Fruit fly (Drosophila melanogaster) whole organism, adult: ENCODE results near the gene Prdm13.

Source experiments
- CG14711 ChIP-seq: fragments of 200-800 bp; sonication (Bioruptor generic); optimal IDR thresholded peaks from 2 replicates; lab custom pipeline; 2018; ENCODE audit warnings: missing biosample characterization, mild to moderate bottlenecking, missing genetic modification characterization, moderate library complexity
- CG33017 ChIP-seq: fragments of 200-800 bp; sonication (Bioruptor generic); optimal IDR thresholded peaks from 2 replicates; lab custom pipeline; 2018; ENCODE audit warnings: missing biosample characterization, mild to moderate bottlenecking, missing genetic modification characterization, moderate library complexity
- CG7045 ChIP-seq: fragments of 200-800 bp; sonication (Bioruptor generic); optimal IDR thresholded peaks from 2 replicates; lab custom pipeline; 2017; ENCODE audit warnings: missing biosample characterization, mild to moderate bottlenecking, missing genetic modification characterization
- Clk ChIP-seq: fragments of 200-800 bp; sonication (Bioruptor generic); optimal IDR thresholded peaks from 2 replicates; lab custom pipeline; 2017; ENCODE audit warnings: missing biosample characterization, missing genetic modification characterization
- cic ChIP-seq: fragments of 200-800 bp; sonication (Bioruptor generic); optimal IDR thresholded peaks from 2 replicates; lab custom pipeline; 2017; ENCODE audit warnings: missing biosample characterization, mild to moderate bottlenecking, missing genetic modification characterization, moderate library complexity
- cnc ChIP-seq, 2 experiments: fragments of >200 bp; optimal IDR thresholded peaks; 2 replicates each; lab custom pipeline; 2017
- kay ChIP-seq: fragments of 200-800 bp; sonication (Bioruptor generic); peaks from one replicate; lab custom pipeline; 2016; ENCODE audit warnings: missing biosample characterization, missing genetic modification characterization, borderline replicate concordance
- ovo ChIP-seq: fragments of 200-800 bp; sonication (Bioruptor generic); optimal IDR thresholded peaks from 2 replicates; lab custom pipeline; 2016; ENCODE audit warnings: missing biosample characterization, missing genetic modification characterization
- pad ChIP-seq: fragments of 200-800 bp; sonication (Bioruptor generic); optimal IDR thresholded peaks from 3 replicates; lab custom pipeline; 2017; ENCODE audit warnings: missing biosample characterization, missing genetic modification characterization, mild to moderate bottlenecking, moderate library complexity, missing genetic modification reagents
- toe ChIP-seq: fragments of 200-800 bp; sonication (Bioruptor generic); optimal IDR thresholded peaks from 2 replicates; lab custom pipeline; 2016; ENCODE audit warnings: missing biosample characterization, missing genetic modification characterization

- TF ChIP-seq cic (GFP tag; lab: Kevin White, UChicago) (no peak), pad (GFP tag; lab: Kevin White, UChicago) (no peak), ovo (no peak), Clk (GFP tag; lab: Kevin White, UChicago) (no peak), kay (no peak), CG14711 (tag; lab: Kevin White, UChicago) (no peak), cnc (optimal IDR thresholded peaks at IDR 0.05; lab: Kevin White, UChicago) (no peak), CG33017 (tag; lab: Kevin White, UChicago) (no peak), CG7045 (GFP tag; lab: Kevin White, UChicago) (no peak), toe (GFP tag; lab: Kevin White, UChicago) (no peak)
Observed at dm6 chr3L:6142313-6142712, 20.6 kb upstream of the Prdm13 start, which contains the start of gene Cpr65Aw.
